Worm (Caenorhabditis elegans): ENCODE data around the gene Y17D7B.3.

DNA sequence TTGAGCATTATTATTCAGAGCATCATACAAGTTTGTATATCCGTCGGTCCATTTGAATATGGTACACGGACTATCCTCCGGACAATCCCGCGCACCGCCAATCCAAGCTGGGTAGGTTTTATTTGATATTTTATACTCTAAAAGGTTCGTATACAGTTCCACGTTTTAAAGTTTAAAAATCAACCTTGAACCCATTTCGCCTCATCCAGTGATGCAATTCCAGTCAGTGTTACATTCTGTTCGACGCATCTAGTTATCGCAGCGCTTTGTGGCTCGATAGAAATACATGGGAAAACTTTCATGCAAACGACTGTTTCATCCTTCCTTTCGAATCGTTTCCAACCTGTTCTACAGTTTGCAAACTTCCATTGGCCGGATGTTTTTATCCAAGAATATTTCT is 16.7 kb downstream of the Y17D7B.3 start:
- TF ChIP-seq nhr-12 (tag; optimal IDR thresholded peaks at IDR 0.05) (no peak), nhr-11 (tag; optimal IDR thresholded peaks at IDR 0.05) (no peak), R02D3.7 (tag; optimal IDR thresholded peaks at IDR 0.05) (no peak), blmp-1 (tag; optimal IDR thresholded peaks at IDR 0.05; ENCODE audit: insufficient read depth) (no peak), ceh-82 (tag; optimal IDR thresholded peaks at IDR 0.05) (no peak), C34F6.9 (tag; optimal IDR thresholded peaks at IDR 0.05) (no peak), ZK546.5 (tag; optimal IDR thresholded peaks at IDR 0.05) (no peak), zag-1 (tag; optimal IDR thresholded peaks at IDR 0.05) (no peak), unc-62 (GFP tag; optimal IDR thresholded peaks at IDR 0.05) (no peak), elt-1 (tag; optimal IDR thresholded peaks at IDR 0.05) (no peak), nhr-23 (tag; optimal IDR thresholded peaks at IDR 0.05) (no peak), ztf-11 (tag; optimal IDR thresholded peaks at IDR 0.05) (no peak), peb-1 (tag; optimal IDR thresholded peaks at IDR 0.05) (no peak)

Measured in whole organism, L2 larva.